Worm (Caenorhabditis elegans) whole organism, mixed stage, embryonic: ENCODE measurements around the gene F56F11.1.

Experiments used
- nhr-28 ChIP-seq: fragments of 150-350 bp; optimal IDR thresholded peaks from 2 replicates; lab custom pipeline; 2014; ENCODE audit warnings: missing biosample characterization, missing genetic modification characterization
- unc-62 ChIP-seq: fragments of 150-350 bp; optimal IDR thresholded peaks from 2 replicates; lab custom pipeline; 2014; ENCODE audit warnings: missing biosample characterization, missing genetic modification reagents, missing genetic modification characterization
- zip-8 ChIP-seq: fragments of 150-350 bp; optimal IDR thresholded peaks from 2 replicates; lab custom pipeline; 2014; ENCODE audit warnings: missing biosample characterization, missing genetic modification characterization

- no peak for TF ChIP-seq zip-8
- TF ChIP-seq unc-62 (GFP tag; lab: Kevin White, UChicago): no peak
- TF ChIP-seq nhr-28 (tag; lab: Kevin White, UChicago): no peak
Measured at ce11 chrIII:2937780-2938179, 46.2 kb downstream of the F56F11.1 start.
